Fruit fly (Drosophila melanogaster): ENCODE results near the gene CG33333.

DNA sequence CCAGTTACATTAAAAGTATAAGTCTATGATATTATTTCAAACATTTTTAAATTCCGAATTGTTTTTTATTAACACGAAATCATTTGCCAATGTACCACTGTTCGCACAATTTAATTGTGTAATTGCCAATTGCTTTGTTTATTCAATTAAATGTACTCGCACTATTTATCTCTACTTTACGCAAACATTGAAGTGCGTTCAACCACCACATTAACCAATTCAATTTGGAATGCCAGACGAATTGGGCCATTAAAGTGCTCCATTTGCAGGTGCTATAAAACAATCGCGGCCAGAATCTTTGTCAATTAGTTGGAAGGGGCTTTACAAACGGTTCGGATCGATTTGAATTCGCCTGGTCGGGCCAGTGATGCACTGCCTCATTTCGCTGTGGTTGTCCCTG is 6.5 kb upstream of the CG33333 start, which contains the start of gene CG5863:
- TF ChIP-seq ci (GFP tag; IDR thresholded peaks at IDR 0.05) (no peak), maf-S (GFP tag; optimal IDR thresholded peaks at IDR 0.05) (no peak), Chrac-16 (GFP tag; optimal IDR thresholded peaks at IDR 0.05) (no peak), wek (GFP tag; optimal IDR thresholded peaks at IDR 0.05) (no peak), sisA (GFP tag; IDR thresholded peaks at IDR 0.05) (no peak), salm (tag; optimal IDR thresholded peaks at IDR 0.05) (no peak), CG4282 (GFP tag; optimal IDR thresholded peaks at IDR 0.05) (no peak), CG2712 (tag; optimal IDR thresholded peaks at IDR 0.05) (no peak), CG6791 (GFP tag; IDR thresholded peaks at IDR 0.05; ENCODE audit: partially characterized antibody) (no peak), hbn (GFP tag; IDR thresholded peaks at IDR 0.05; ENCODE audit: partially characterized antibody) (no peak), Dad (GFP tag; optimal IDR thresholded peaks at IDR 0.05) (no peak), BtbVII (GFP tag; optimal IDR thresholded peaks at IDR 0.05) (no peak), bcd (GFP tag; optimal IDR thresholded peaks at IDR 0.05) (no peak)

Data from whole organism, embryonic.